Fruit fly (Drosophila melanogaster) whole organism, pupa: ENCODE results near the gene CG10694.

Experiments used
- CG10348 ChIP-seq: fragments of 200-800 bp; sonication (Bioruptor generic); IDR thresholded peaks from 2 replicates; pipeline ENCODE4 v1.3.6; 2022; ENCODE audit warnings: missing biosample characterization, missing genetic modification characterization
- CG12605 ChIP-seq: fragments of 200-800 bp; sonication (Bioruptor generic); IDR thresholded peaks from 2 replicates; pipeline ENCODE4 v1.3.6; 2022; ENCODE audit warnings: missing biosample characterization, missing genetic modification characterization
- CG13204 ChIP-seq: fragments of 200-800 bp; sonication (Bioruptor generic); optimal IDR thresholded peaks from 2 replicates; lab custom pipeline; 2018; ENCODE audit warnings: missing biosample characterization, mild to moderate bottlenecking, missing genetic modification characterization, moderate library complexity
- CG14655 ChIP-seq: fragments of 200-800 bp; sonication (Bioruptor generic); optimal IDR thresholded peaks from 3 replicates; lab custom pipeline; 2017; ENCODE audit warnings: mild to moderate bottlenecking, missing biosample characterization, missing genetic modification reagents, missing genetic modification characterization
- CG15710 ChIP-seq: fragments of 200-800 bp; sonication (Bioruptor generic); optimal IDR thresholded peaks from 2 replicates; lab custom pipeline; 2018; ENCODE audit warnings: missing biosample characterization, mild to moderate bottlenecking, missing genetic modification characterization, moderate library complexity
- CG17806 ChIP-seq: fragments of 200-800 bp; sonication (Bioruptor generic); optimal IDR thresholded peaks from 2 replicates; lab custom pipeline; 2018; ENCODE audit warnings: missing biosample characterization, mild to moderate bottlenecking, missing genetic modification characterization, moderate library complexity
- CG32121 ChIP-seq: fragments of 200-800 bp; sonication (Bioruptor generic); IDR thresholded peaks from 2 replicates; pipeline ENCODE4 v1.3.6; 2022; ENCODE audit warnings: missing biosample characterization, missing genetic modification characterization
- CG34367 ChIP-seq: fragments of 200-800 bp; sonication (Bioruptor generic); optimal IDR thresholded peaks from 2 replicates; lab custom pipeline; 2018; ENCODE audit warnings: missing biosample characterization, mild to moderate bottlenecking, missing genetic modification characterization
- CG4496 ChIP-seq: fragments of 200-800 bp; sonication (Bioruptor generic); IDR thresholded peaks from 3 replicates; pipeline ENCODE4 v1.3.6; 2022; ENCODE audit warnings: missing biosample characterization, missing genetic modification characterization
- CG8159 ChIP-seq: fragments of 200-800 bp; sonication (Bioruptor generic); optimal IDR thresholded peaks from 3 replicates; lab custom pipeline; 2018; ENCODE audit warnings: missing biosample characterization, mild to moderate bottlenecking, missing genetic modification characterization, moderate library complexity
- CG8301 ChIP-seq: fragments of 200-800 bp; sonication (Bioruptor generic); optimal IDR thresholded peaks from 2 replicates; lab custom pipeline; 2018; ENCODE audit warnings: missing biosample characterization, mild to moderate bottlenecking, missing genetic modification characterization
- CG9948 ChIP-seq: fragments of 200-800 bp; sonication (Bioruptor generic); optimal IDR thresholded peaks from 2 replicates; lab custom pipeline; 2018; ENCODE audit warnings: missing biosample characterization, mild to moderate bottlenecking, missing genetic modification characterization, moderate library complexity
- D1 ChIP-seq: fragments of 200-800 bp; sonication (Bioruptor generic); optimal IDR thresholded peaks from 2 replicates; lab custom pipeline; 2018; ENCODE audit warnings: missing biosample characterization, mild to moderate bottlenecking, missing genetic modification characterization, moderate library complexity
- EcR ChIP-seq: fragments of 200-800 bp; sonication (Bioruptor generic); optimal IDR thresholded peaks from 3 replicates; lab custom pipeline; 2019; ENCODE audit warnings: missing biosample characterization, missing genetic modification characterization, mild to moderate bottlenecking, moderate library complexity, missing genetic modification reagents
- Ets98B ChIP-seq: fragments of 200-800 bp; sonication (Bioruptor generic); IDR thresholded peaks from 2 replicates; pipeline ENCODE4 v1.3.6; 2022; ENCODE audit warnings: missing biosample characterization, missing genetic modification characterization
- Pif1A ChIP-seq: fragments of 200-800 bp; sonication (Bioruptor generic); optimal IDR thresholded peaks from 3 replicates; lab custom pipeline; 2016; ENCODE audit warnings: missing biosample characterization, missing genetic modification characterization
- Pif1B ChIP-seq: fragments of 200-800 bp; sonication (Bioruptor generic); optimal IDR thresholded peaks from 3 replicates; lab custom pipeline; 2016; ENCODE audit warnings: missing biosample characterization, missing genetic modification characterization
- Snoo ChIP-seq: fragments of 200-800 bp; sonication (Bioruptor generic); optimal IDR thresholded peaks from 3 replicates; lab custom pipeline; 2017; ENCODE audit warnings: missing biosample characterization, mild to moderate bottlenecking, missing genetic modification characterization, inconsistent platforms
- fd96Ca ChIP-seq: fragments of 200-800 bp; sonication (Bioruptor generic); IDR thresholded peaks from 3 replicates; pipeline ENCODE4 v1.3.6; 2022; ENCODE audit warnings: missing biosample characterization, missing genetic modification characterization
- gl ChIP-seq: fragments of 200-800 bp; sonication (Bioruptor generic); optimal IDR thresholded peaks from 2 replicates; lab custom pipeline; 2018; ENCODE audit warnings: missing biosample characterization, mild to moderate bottlenecking, missing genetic modification characterization
- rn ChIP-seq: fragments of 200-800 bp; sonication (Bioruptor generic); IDR thresholded peaks from 2 replicates; pipeline ENCODE4 v1.3.6; 2022; ENCODE audit warnings: missing biosample characterization, missing genetic modification characterization

Gene CG10694

DNA sequence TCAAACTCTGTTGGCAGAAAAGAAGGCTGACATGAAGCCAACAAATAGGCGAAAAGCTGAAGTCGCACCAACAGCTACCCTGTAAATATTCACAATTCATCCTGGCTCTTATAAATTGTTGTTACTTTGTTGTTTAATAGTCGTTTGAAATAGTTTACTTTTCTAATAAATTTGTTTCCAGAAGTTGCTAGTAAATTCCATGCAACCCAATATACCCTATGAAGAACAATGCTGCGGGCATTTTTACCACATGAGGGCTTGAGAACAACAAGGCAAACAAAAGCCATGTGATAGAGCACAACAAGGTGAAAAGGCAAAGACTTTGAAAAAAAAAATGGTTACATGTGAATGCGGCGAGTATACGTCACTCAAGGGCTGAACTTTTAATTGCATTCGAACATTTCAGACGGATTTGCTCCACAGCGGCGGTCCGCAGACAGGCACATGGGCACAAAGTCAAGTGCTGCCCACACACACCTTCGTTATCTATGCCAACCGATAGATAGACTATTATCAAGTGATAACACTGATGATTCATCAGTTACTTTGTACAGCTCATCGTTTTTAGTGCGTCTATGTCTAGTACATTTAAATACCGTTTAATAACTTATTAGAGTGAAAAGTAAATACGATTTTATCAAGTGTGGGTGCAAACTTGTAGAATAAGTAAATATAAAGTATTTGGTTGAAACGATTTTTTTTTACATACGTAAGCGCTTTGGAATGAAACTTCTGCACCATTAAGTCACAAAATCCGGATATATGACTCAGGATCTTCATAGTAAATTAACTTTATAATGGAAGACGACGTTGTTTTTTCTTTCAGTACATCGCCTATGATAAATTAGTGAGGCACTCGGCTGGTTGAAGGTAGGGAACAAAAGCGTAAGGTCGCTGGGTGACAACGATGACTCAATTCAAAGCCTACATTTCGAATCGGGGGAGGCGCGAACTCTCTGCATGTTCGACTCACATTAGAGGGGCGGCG lies 7.9 kb upstream of the CG10694 start:
- TF ChIP-seq CG32121: peak; percentile 79; the same call in 1 of the 2 replicates
- peak; percentile 75 for TF ChIP-seq CG4496 (GFP tag; lab: Robert Waterston, UW)
- peak; percentile 76 for TF ChIP-seq Pif1A (GFP tag; lab: Kevin White, UChicago)
- peak; percentile 76 for TF ChIP-seq CG12605
- TF ChIP-seq Pif1B (GFP tag; lab: Kevin White, UChicago): peak; percentile 58
- TF ChIP-seq CG8159 (tag; lab: Kevin White, UChicago): peak; percentile 58
- no peak for TF ChIP-seq D1 (tag; lab: Kevin White, UChicago)
- peak; percentile 55 for TF ChIP-seq CG17806 (tag; lab: Kevin White, UChicago)
- TF ChIP-seq gl (tag; lab: Kevin White, UChicago): peak; percentile 28
- TF ChIP-seq CG14655 (GFP tag; lab: Kevin White, UChicago): peak; percentile 74
- peak; percentile 62 for TF ChIP-seq CG15710
- TF ChIP-seq fd96Ca (GFP tag; lab: Robert Waterston, UW): peak; percentile 85
- TF ChIP-seq CG34367 (tag; lab: Kevin White, UChicago): peak; percentile 48
- peak; percentile 59 for TF ChIP-seq CG9948 (tag; lab: Kevin White, UChicago)
- no peak for TF ChIP-seq CG13204 (GFP tag; lab: Kevin White, UChicago)
- no peak for TF ChIP-seq CG10348 (GFP tag; lab: Robert Waterston, UW)
- peak; percentile 70 for TF ChIP-seq CG8301 (tag; lab: Kevin White, UChicago)
- TF ChIP-seq rn (GFP tag; lab: Robert Waterston, UW): 0 out of 2 replicates have a peak, but pooled peaks have one; percentile 41
- TF ChIP-seq Snoo: peak; percentile 38
- peak; percentile 47 for TF ChIP-seq EcR
- peak; percentile 81 for TF ChIP-seq Ets98B (GFP tag; lab: Robert Waterston, UW)

- no peak for TF ChIP-seq CG34367 (tag; lab: Kevin White, UChicago)
- TF ChIP-seq CG12605: no peak
- no peak for TF ChIP-seq Ets98B (GFP tag; lab: Robert Waterston, UW)
- no peak for TF ChIP-seq CG14655 (GFP tag; lab: Kevin White, UChicago)
- TF ChIP-seq CG8159 (tag; lab: Kevin White, UChicago): no peak
Measured at dm6 chr3R:24100717-24101116, 6.5 kb upstream of the CG10694 start.

dm6 chr3R:24101437-24101836 lies 5.8 kb upstream of the CG10694 start:
- no peak for TF ChIP-seq CG4496 (GFP tag; lab: Robert Waterston, UW)
- TF ChIP-seq gl (tag; lab: Kevin White, UChicago): no peak
- no peak for TF ChIP-seq CG12605
- TF ChIP-seq CG17806 (tag; lab: Kevin White, UChicago): no peak
- TF ChIP-seq CG10348 (GFP tag; lab: Robert Waterston, UW): no peak
- no peak for TF ChIP-seq CG34367 (tag; lab: Kevin White, UChicago)
- no peak for TF ChIP-seq CG8301 (tag; lab: Kevin White, UChicago)
- no peak for TF ChIP-seq rn (GFP tag; lab: Robert Waterston, UW)

dm6 chr3R:24102387-24102786 lies 4.8 kb upstream of the CG10694 start:
- no peak for TF ChIP-seq CG8301 (tag; lab: Kevin White, UChicago)
- TF ChIP-seq CG10348 (GFP tag; lab: Robert Waterston, UW): no peak
- TF ChIP-seq Snoo: no peak
- TF ChIP-seq CG15710: no peak
- no peak for TF ChIP-seq Pif1A (GFP tag; lab: Kevin White, UChicago)
- TF ChIP-seq, all 21 proteins: peak for 0

- no peak for TF ChIP-seq Ets98B (GFP tag; lab: Robert Waterston, UW)
- no peak for TF ChIP-seq CG10348 (GFP tag; lab: Robert Waterston, UW)
- no peak for TF ChIP-seq CG4496 (GFP tag; lab: Robert Waterston, UW)
- no peak for TF ChIP-seq CG13204 (GFP tag; lab: Kevin White, UChicago)
- TF ChIP-seq CG8159 (tag; lab: Kevin White, UChicago): no peak
Measured at dm6 chr3R:24103708-24104107, 3.5 kb upstream of the CG10694 start.

dm6 chr3R:24104471-24105311 lies 2.5 kb upstream of the CG10694 start:
- no peak for TF ChIP-seq CG32121
- TF ChIP-seq CG8301 (tag; lab: Kevin White, UChicago): peak; percentile 3
- no peak for TF ChIP-seq Snoo
- TF ChIP-seq Pif1B (GFP tag; lab: Kevin White, UChicago): no peak
- no peak for TF ChIP-seq fd96Ca (GFP tag; lab: Robert Waterston, UW)
- TF ChIP-seq EcR: no peak
- TF ChIP-seq CG4496 (GFP tag; lab: Robert Waterston, UW): no peak
- no peak for TF ChIP-seq CG13204 (GFP tag; lab: Kevin White, UChicago)
